Worm (Caenorhabditis elegans) whole organism, mixed stage, embryonic: Measurements from ENCODE around the gene gur-4.

ENCODE experiments used
- M03D4.4 ChIP-seq: sonication (generic microtip); optimal IDR thresholded peaks from 2 replicates; lab custom pipeline; 2017; ENCODE audit warnings: mild to moderate bottlenecking, missing genetic modification characterization, missing compliant biosample characterization
- elt-3 ChIP-seq: fragments of 150-350 bp; optimal IDR thresholded peaks from 2 replicates; lab custom pipeline; 2014; ENCODE audit warnings: missing biosample characterization, missing genetic modification characterization
- mep-1 ChIP-seq: fragments of 150-350 bp; optimal IDR thresholded peaks from 2 replicates; lab custom pipeline; 2017; ENCODE audit warnings: missing biosample characterization, missing genetic modification reagents, missing genetic modification characterization, inconsistent platforms
- pha-4 ChIP-seq: fragments of 150-350 bp; optimal IDR thresholded peaks from 2 replicates; lab custom pipeline; 2018; ENCODE audit warnings: missing biosample characterization, missing genetic modification reagents, missing genetic modification characterization

ce11 chrII:14100963-14101362 is 3.6 kb upstream of the gur-4 start, which contains the start of gene bkip-1:
- no peak for TF ChIP-seq elt-3 (tag; lab: Kevin White, UChicago)
- TF ChIP-seq pha-4, result no peak
- no peak for TF ChIP-seq mep-1 (tag; lab: Kevin White, UChicago)
- TF ChIP-seq M03D4.4 (tag; lab: Kevin White, UChicago), result no peak
